Fruit fly (Drosophila melanogaster) Kc167 (cell line): ENCODE results near the gene AP-2alpha.

Experiments used
- Myc ChIP-seq: fragments of >200 bp; optimal IDR thresholded peaks from 2 replicates; lab custom pipeline; 2017; ENCODE audit warnings: missing external identifiers
- Sin3A ChIP-seq: fragments of >200 bp; optimal IDR thresholded peaks from 2 replicates; lab custom pipeline; 2018; ENCODE audit warnings: missing external identifiers
- h ChIP-seq: fragments of >200 bp; optimal IDR thresholded peaks from 3 replicates; lab custom pipeline; 2018; ENCODE audit warnings: missing external identifiers
- insv ChIP-seq: fragments of >200 bp; optimal IDR thresholded peaks from 3 replicates; lab custom pipeline; 2018; ENCODE audit warnings: missing external identifiers
- psq ChIP-seq: fragments of >200 bp; optimal IDR thresholded peaks from 2 replicates; lab custom pipeline; 2017; ENCODE audit warnings: missing external identifiers
- ttk ChIP-seq: sonication (Bioruptor generic); optimal IDR thresholded peaks from 2 replicates; lab custom pipeline; 2017; ENCODE audit warnings: missing external identifiers

AP-2alpha gene

DNA sequence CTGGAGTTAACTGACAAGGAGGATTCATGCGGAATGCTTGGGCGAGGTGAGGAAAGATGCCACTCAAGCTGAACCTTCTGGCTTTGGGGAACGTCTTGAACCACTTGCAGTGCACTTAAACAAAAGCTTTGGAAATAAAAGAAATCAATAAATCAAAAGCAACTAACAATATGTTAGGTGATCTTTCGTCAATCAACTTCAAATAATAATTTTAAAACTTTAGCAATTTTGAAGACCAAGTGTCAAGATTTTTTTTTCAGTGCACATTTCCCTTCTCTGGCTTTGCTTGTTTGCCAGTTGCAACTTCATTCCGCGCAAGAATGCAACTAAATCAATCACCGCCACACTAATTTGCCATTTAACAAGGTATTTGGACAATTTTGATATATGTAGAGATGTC lies 31.8 kb downstream of the AP-2alpha start:
- TF ChIP-seq Sin3A (lab: Kevin White, UChicago) (no peak), ttk (lab: Kevin White, UChicago) (no peak), Myc (no peak), h (lab: Kevin White, UChicago) (no peak), psq (lab: Kevin White, UChicago) (no peak)

- TF ChIP-seq psq (lab: Kevin White, UChicago) (no peak), h (lab: Kevin White, UChicago) (no peak), insv (lab: Kevin White, UChicago) (no peak), Myc (no peak), Sin3A (lab: Kevin White, UChicago) (no peak), ttk (lab: Kevin White, UChicago) (no peak)
Observed at dm6 chr2L:378815-379440, 35.6 kb downstream of the AP-2alpha start.

dm6 chr2L:377780-378222 lies 36.8 kb downstream of the AP-2alpha start, which contains the start of gene al:
Gene al, plus strand, starts transcription at chr2L:378112.
- TF ChIP-seq Sin3A (lab: Kevin White, UChicago), result no peak
- TF ChIP-seq Myc, result no peak
- TF ChIP-seq insv (lab: Kevin White, UChicago), result no peak
- TF ChIP-seq h (lab: Kevin White, UChicago), result no peak
- TF ChIP-seq psq (lab: Kevin White, UChicago), result no peak
- TF ChIP-seq ttk (lab: Kevin White, UChicago), result no peak

dm6 chr2L:371747-372146 lies 42.8 kb downstream of the AP-2alpha start:
- TF ChIP-seq insv (lab: Kevin White, UChicago) (no peak), Sin3A (lab: Kevin White, UChicago) (no peak), psq (lab: Kevin White, UChicago) (no peak), h (lab: Kevin White, UChicago) (no peak), Myc (no peak), ttk (lab: Kevin White, UChicago) (no peak)

dm6 chr2L:369811-370210 lies 44.8 kb downstream of the AP-2alpha start:
- no peak for TF ChIP-seq psq (lab: Kevin White, UChicago)
- no peak for TF ChIP-seq ttk (lab: Kevin White, UChicago)
- TF ChIP-seq Myc, result no peak
- no peak for TF ChIP-seq Sin3A (lab: Kevin White, UChicago)
- no peak for TF ChIP-seq insv (lab: Kevin White, UChicago)
- no peak for TF ChIP-seq h (lab: Kevin White, UChicago)

dm6 chr2L:368398-369008 lies 46.1 kb downstream of the AP-2alpha start:
- TF ChIP-seq insv (lab: Kevin White, UChicago) (no peak), Sin3A (lab: Kevin White, UChicago) (no peak), psq (lab: Kevin White, UChicago) (no peak), ttk (lab: Kevin White, UChicago) (no peak), h (lab: Kevin White, UChicago) (no peak)

- TF ChIP-seq Sin3A (lab: Kevin White, UChicago), result no peak
- TF ChIP-seq insv (lab: Kevin White, UChicago), result no peak
- TF ChIP-seq Myc, result no peak
- TF ChIP-seq h (lab: Kevin White, UChicago), result no peak
- no peak for TF ChIP-seq psq (lab: Kevin White, UChicago)
- no peak for TF ChIP-seq ttk (lab: Kevin White, UChicago)
Observed at dm6 chr2L:366876-367275, 47.7 kb downstream of the AP-2alpha start.
